Fruit fly (Drosophila melanogaster): Measurements from ENCODE around the gene Tengl2.

Gene Tengl2

dm6 chr2L:2196590-2197474 is 42.4 kb downstream of the Tengl2 start (continued):
- TF ChIP-seq Rfx (GFP tag; IDR thresholded peaks at IDR 0.05): no peak
- peak; percentile 61 for TF ChIP-seq D19A (tag; optimal IDR thresholded peaks at IDR 0.05)
- peak; percentile 31 for TF ChIP-seq Dp (GFP tag; optimal IDR thresholded peaks at IDR 0.05)
- TF ChIP-seq Neu2 (GFP tag; optimal IDR thresholded peaks at IDR 0.05; ENCODE audit: borderline replicate concordance): no peak
- TF ChIP-seq Ets97D (GFP tag; optimal IDR thresholded peaks at IDR 0.05): no peak
- TF ChIP-seq unc-4 (GFP tag; IDR thresholded peaks at IDR 0.05; ENCODE audit: partially characterized antibody): no peak
- peak; percentile 58 for TF ChIP-seq CG7839 (tag; optimal IDR thresholded peaks at IDR 0.05)
- no peak for TF ChIP-seq TFAM (GFP tag; optimal IDR thresholded peaks at IDR 0.05)
- TF ChIP-seq CG4730 (GFP tag; IDR thresholded peaks at IDR 0.05): no peak
- TF ChIP-seq CG4328 (GFP tag; optimal IDR thresholded peaks at IDR 0.05): peak; percentile 74
- peak; percentile 52 for TF ChIP-seq CG1603 (tag; optimal IDR thresholded peaks at IDR 0.05)
- no peak for TF ChIP-seq Doc3 (GFP tag; IDR thresholded peaks at IDR 0.05; ENCODE audit: partially characterized antibody)
- no peak for TF ChIP-seq CG10565 (GFP tag; optimal IDR thresholded peaks at IDR 0.05)
- no peak for TF ChIP-seq CG8765 (GFP tag; IDR thresholded peaks at IDR 0.05)
- TF ChIP-seq CG12391 (tag; optimal IDR thresholded peaks at IDR 0.05): peak; percentile 65
- no peak for TF ChIP-seq bigmax (GFP tag; optimal IDR thresholded peaks at IDR 0.05)
- no peak for TF ChIP-seq Mes4 (GFP tag; optimal IDR thresholded peaks at IDR 0.05)
- peak; percentile 24 for TF ChIP-seq tin (GFP tag; optimal IDR thresholded peaks at IDR 0.05)
- TF ChIP-seq abd-A (tag; optimal IDR thresholded peaks at IDR 0.05): peak; percentile 98
- TF ChIP-seq sna (GFP tag; IDR thresholded peaks at IDR 0.05; ENCODE audit: partially characterized antibody): no peak
- peak; percentile 94 for TF ChIP-seq CG12769 (tag; optimal IDR thresholded peaks at IDR 0.05)
- no peak for TF ChIP-seq inv (GFP tag; IDR thresholded peaks at IDR 0.05; ENCODE audit: partially characterized antibody)
- no peak for TF ChIP-seq CG17361 (GFP tag; IDR thresholded peaks at IDR 0.05)
- peak; percentile 37 for TF ChIP-seq Chrac-16 (GFP tag; optimal IDR thresholded peaks at IDR 0.05)
- peak; percentile 33 for TF ChIP-seq CG3407 (GFP tag; optimal IDR thresholded peaks at IDR 0.05)
- peak in 1 of 3 experiments; percentile 97 for TF ChIP-seq Stat92E (GFP tag; optimal IDR thresholded peaks at IDR 0.05)
- no peak for TF ChIP-seq CG17612 (GFP tag; IDR thresholded peaks at IDR 0.05)
- no peak for TF ChIP-seq shn (GFP tag; optimal IDR thresholded peaks at IDR 0.05)
- peak; percentile 18 for TF ChIP-seq CG5245 (GFP tag; optimal IDR thresholded peaks at IDR 0.05)
- TF ChIP-seq otp (GFP tag; IDR thresholded peaks at IDR 0.05): no peak
- TF ChIP-seq crp (GFP tag; optimal IDR thresholded peaks at IDR 0.05): peak in 1 of 2 experiments; percentile 54
- peak; percentile 74 for TF ChIP-seq CG30403 (GFP tag; optimal IDR thresholded peaks at IDR 0.05)
- TF ChIP-seq en (GFP tag; optimal IDR thresholded peaks at IDR 0.05): no peak
- TF ChIP-seq chinmo (GFP tag; IDR thresholded peaks at IDR 0.05; ENCODE audit: partially characterized antibody): no peak
- no peak for TF ChIP-seq zen2 (GFP tag; IDR thresholded peaks at IDR 0.05; ENCODE audit: partially characterized antibody)
- TF ChIP-seq CG16779 (GFP tag; IDR thresholded peaks at IDR 0.05): no peak
- no peak for TF ChIP-seq MBD-R2 (GFP tag; IDR thresholded peaks at IDR 0.05)
- TF ChIP-seq phol (tag; optimal IDR thresholded peaks at IDR 0.05): peak; percentile 54
- TF ChIP-seq HLH3B (GFP tag; IDR thresholded peaks at IDR 0.05): no peak
- TF ChIP-seq CG15479 (GFP tag; optimal IDR thresholded peaks at IDR 0.05): peak; percentile 87
- peak; percentile 94 for TF ChIP-seq CG8478 (optimal IDR thresholded peaks at IDR 0.05)
- TF ChIP-seq CG11456 (GFP tag; IDR thresholded peaks at IDR 0.05): no peak
- TF ChIP-seq CG8089 (GFP tag; optimal IDR thresholded peaks at IDR 0.05): peak; percentile 16
- TF ChIP-seq CG1024 (GFP tag; IDR thresholded peaks at IDR 0.05): no peak
- TF ChIP-seq CG4360 (GFP tag; IDR thresholded peaks at IDR 0.05): no peak
- TF ChIP-seq CG4707 (GFP tag; optimal IDR thresholded peaks at IDR 0.05): peak; percentile 29
- peak; percentile 50 for TF ChIP-seq CG16815 (GFP tag; optimal IDR thresholded peaks at IDR 0.05)
- no peak for TF ChIP-seq CG42726 (GFP tag; IDR thresholded peaks at IDR 0.05; ENCODE audit: partially characterized antibody)
